Worm (Caenorhabditis elegans) whole organism, mixed stage, embryonic: ENCODE data around the gene acbp-4.

Source experiments
- drap-1 ChIP-seq: fragments of 200-800 bp; sonication (Bioruptor generic); optimal IDR thresholded peaks from 3 replicates; lab custom pipeline; 2018; ENCODE audit warnings: mild to moderate bottlenecking, missing genetic modification characterization, missing compliant biosample characterization
- lsy-2 ChIP-seq: fragments of 150-350 bp; optimal IDR thresholded peaks from 2 replicates; lab custom pipeline; 2014; ENCODE audit warnings: missing biosample characterization, missing genetic modification characterization
- mep-1 ChIP-seq: fragments of 150-350 bp; optimal IDR thresholded peaks from 2 replicates; lab custom pipeline; 2017; ENCODE audit warnings: missing biosample characterization, missing genetic modification reagents, missing genetic modification characterization, inconsistent platforms
- nhr-12 ChIP-seq: fragments of 150-350 bp; optimal IDR thresholded peaks from 2 replicates; lab custom pipeline; 2014; ENCODE audit warnings: missing biosample characterization, missing genetic modification characterization
- nhr-76 ChIP-seq: sonication (generic microtip); optimal IDR thresholded peaks from 2 replicates; lab custom pipeline; 2017; ENCODE audit warnings: missing biosample characterization, missing genetic modification characterization
- pha-4 ChIP-seq: fragments of 150-350 bp; optimal IDR thresholded peaks from 2 replicates; lab custom pipeline; 2018; ENCODE audit warnings: missing biosample characterization, missing genetic modification reagents, missing genetic modification characterization
- tbx-8 ChIP-seq: fragments of 200-800 bp; sonication (Bioruptor generic); optimal IDR thresholded peaks from 2 replicates; lab custom pipeline; 2018; ENCODE audit warnings: mild to moderate bottlenecking, missing genetic modification characterization, moderate library complexity, missing compliant biosample characterization

ce11 chrIII:7317354-7317753 lies 8.4 kb upstream of the acbp-4 start:
- TF ChIP-seq mep-1 (tag; lab: Kevin White, UChicago): no peak
- no peak for TF ChIP-seq nhr-76 (tag; lab: Kevin White, UChicago)
- TF ChIP-seq lsy-2 (tag; lab: Kevin White, UChicago): no peak
- TF ChIP-seq drap-1 (GFP tag; lab: Kevin White, UChicago): no peak
- TF ChIP-seq pha-4 (tag; lab: Kevin White, UChicago): peak; percentile 83
- no peak for TF ChIP-seq tbx-8 (GFP tag; lab: Kevin White, UChicago)
- no peak for TF ChIP-seq nhr-12 (tag; lab: Kevin White, UChicago)
